Worm (Caenorhabditis elegans) whole organism, mixed stage, embryonic: ENCODE measurements around the gene R05A10.8.

Experiments used
- ceh-83 ChIP-seq: fragments of 200-800 bp; sonication (Bioruptor generic); optimal IDR thresholded peaks from 2 replicates; lab custom pipeline; 2018; ENCODE audit warnings: mild to moderate bottlenecking, missing genetic modification characterization, missing compliant biosample characterization
- ces-1 ChIP-seq: fragments of 150-350 bp; optimal IDR thresholded peaks from 2 replicates; lab custom pipeline; 2014; ENCODE audit warnings: missing biosample characterization, missing genetic modification reagents, missing genetic modification characterization
- cnd-1 ChIP-seq: fragments of 200-800 bp; sonication (Bioruptor generic); optimal IDR thresholded peaks from 2 replicates; lab custom pipeline; 2018; ENCODE audit warnings: mild to moderate bottlenecking, missing genetic modification characterization, missing compliant biosample characterization
- drap-1 ChIP-seq: fragments of 200-800 bp; sonication (Bioruptor generic); optimal IDR thresholded peaks from 3 replicates; lab custom pipeline; 2018; ENCODE audit warnings: mild to moderate bottlenecking, missing genetic modification characterization, missing compliant biosample characterization
- elt-1 ChIP-seq: sonication (generic microtip); optimal IDR thresholded peaks from 2 replicates; lab custom pipeline; 2017; ENCODE audit warnings: missing genetic modification characterization, mild to moderate bottlenecking, missing compliant biosample characterization, antibody characterized with exemption, moderate library complexity, borderline replicate concordance; ENCODE audit not compliant: insufficient read depth
- flh-1 ChIP-seq: fragments of 200-800 bp; sonication (Bioruptor generic); optimal IDR thresholded peaks from 2 replicates; lab custom pipeline; 2018; ENCODE audit warnings: mild to moderate bottlenecking, missing genetic modification characterization, moderate library complexity, missing compliant biosample characterization
- ham-2 ChIP-seq: fragments of 200-800 bp; sonication (Bioruptor generic); optimal IDR thresholded peaks from 2 replicates; lab custom pipeline; 2018; ENCODE audit warnings: mild to moderate bottlenecking, missing genetic modification characterization, missing compliant biosample characterization
- hlh-1 ChIP-seq: fragments of 150-350 bp; optimal IDR thresholded peaks from 2 replicates; lab custom pipeline; 2014; ENCODE audit warnings: missing biosample characterization, missing genetic modification reagents, missing genetic modification characterization
- lin-13 ChIP-seq: fragments of 150-350 bp; optimal IDR thresholded peaks from 2 replicates; lab custom pipeline; 2014; ENCODE audit warnings: missing biosample characterization, missing genetic modification characterization
- lin-32 ChIP-seq: fragments of 200-800 bp; sonication (Bioruptor generic); optimal IDR thresholded peaks from 2 replicates; lab custom pipeline; 2018; ENCODE audit warnings: mild to moderate bottlenecking, missing genetic modification characterization, missing compliant biosample characterization
- lsy-2 ChIP-seq: fragments of 150-350 bp; optimal IDR thresholded peaks from 2 replicates; lab custom pipeline; 2014; ENCODE audit warnings: missing biosample characterization, missing genetic modification characterization
- mab-5 ChIP-seq: fragments of 150-350 bp; optimal IDR thresholded peaks from 2 replicates; lab custom pipeline; 2014; ENCODE audit warnings: missing biosample characterization, missing genetic modification characterization
- mep-1 ChIP-seq: fragments of 150-350 bp; optimal IDR thresholded peaks from 2 replicates; lab custom pipeline; 2017; ENCODE audit warnings: missing biosample characterization, missing genetic modification reagents, missing genetic modification characterization, inconsistent platforms
- mls-2 ChIP-seq: sonication (generic microtip); optimal IDR thresholded peaks from 2 replicates; lab custom pipeline; 2016; ENCODE audit warnings: mild to moderate bottlenecking, missing genetic modification characterization, moderate library complexity, missing compliant biosample characterization
- nhr-12 ChIP-seq: fragments of 150-350 bp; optimal IDR thresholded peaks from 2 replicates; lab custom pipeline; 2014; ENCODE audit warnings: missing biosample characterization, missing genetic modification characterization
- nhr-2 ChIP-seq: fragments of 150-350 bp; optimal IDR thresholded peaks from 2 replicates; lab custom pipeline; 2014; ENCODE audit warnings: missing biosample characterization, missing genetic modification characterization
- nhr-237 ChIP-seq: fragments of 150-350 bp; optimal IDR thresholded peaks from 2 replicates; lab custom pipeline; 2014; ENCODE audit warnings: missing biosample characterization, missing genetic modification characterization
- nhr-28 ChIP-seq: fragments of 150-350 bp; optimal IDR thresholded peaks from 2 replicates; lab custom pipeline; 2014; ENCODE audit warnings: missing biosample characterization, missing genetic modification characterization
- nhr-76 ChIP-seq: sonication (generic microtip); optimal IDR thresholded peaks from 2 replicates; lab custom pipeline; 2017; ENCODE audit warnings: missing biosample characterization, missing genetic modification characterization
- pha-4 ChIP-seq: fragments of 150-350 bp; optimal IDR thresholded peaks from 2 replicates; lab custom pipeline; 2018; ENCODE audit warnings: missing biosample characterization, missing genetic modification reagents, missing genetic modification characterization
- snpc-4 ChIP-seq: fragments of 150-350 bp; optimal IDR thresholded peaks from 2 replicates; lab custom pipeline; 2014; ENCODE audit warnings: missing biosample characterization, missing genetic modification characterization
- sptf-1 ChIP-seq: sonication (generic microtip); optimal IDR thresholded peaks from 2 replicates; lab custom pipeline; 2017; ENCODE audit warnings: mild to moderate bottlenecking, missing genetic modification characterization, moderate library complexity, missing compliant biosample characterization
- tbx-8 ChIP-seq: fragments of 200-800 bp; sonication (Bioruptor generic); optimal IDR thresholded peaks from 2 replicates; lab custom pipeline; 2018; ENCODE audit warnings: mild to moderate bottlenecking, missing genetic modification characterization, moderate library complexity, missing compliant biosample characterization
- unc-120 ChIP-seq: sonication (generic microtip); optimal IDR thresholded peaks from 2 replicates; lab custom pipeline; 2017; ENCODE audit warnings: missing genetic modification characterization, missing compliant biosample characterization; ENCODE audit not compliant: poor library complexity, severe bottlenecking
- unc-39 ChIP-seq: fragments of 150-350 bp; optimal IDR thresholded peaks from 2 replicates; lab custom pipeline; 2014; ENCODE audit warnings: missing biosample characterization, missing genetic modification characterization
- unc-62 ChIP-seq: fragments of 150-350 bp; optimal IDR thresholded peaks from 2 replicates; lab custom pipeline; 2014; ENCODE audit warnings: missing biosample characterization, missing genetic modification reagents, missing genetic modification characterization
- zip-8 ChIP-seq: fragments of 150-350 bp; optimal IDR thresholded peaks from 2 replicates; lab custom pipeline; 2014; ENCODE audit warnings: missing biosample characterization, missing genetic modification characterization
- ztf-11 ChIP-seq: fragments of 150-350 bp; optimal IDR thresholded peaks from 2 replicates; lab custom pipeline; 2014; ENCODE audit warnings: missing biosample characterization, missing genetic modification characterization

Gene R05A10.8

ce11 chrIV:14145594-14145993 is 12.4 kb downstream of the R05A10.8 start, which contains the start of gene oac-37:
Gene oac-37 (plus strand): TSS chrIV:14145894.
- TF ChIP-seq ztf-11 (no peak), lin-13 (no peak)

- no peak for TF ChIP-seq nhr-76 (tag; lab: Kevin White, UChicago)
- TF ChIP-seq nhr-28: no peak
- no peak for TF ChIP-seq pha-4 (tag; lab: Kevin White, UChicago)
- TF ChIP-seq ces-1: no peak
- TF ChIP-seq ztf-11: no peak
- TF ChIP-seq sptf-1: no peak
- TF ChIP-seq tbx-8: no peak
- no peak for TF ChIP-seq hlh-1 (tag; lab: Kevin White, UChicago)
- no peak for TF ChIP-seq unc-120 (tag; lab: Kevin White, UChicago)
- TF ChIP-seq, all 35 proteins: peak for 0
Observed at ce11 chrIV:14143042-14143441, 14.9 kb downstream of the R05A10.8 start.

ce11 chrIV:14137063-14137462 is 20.9 kb downstream of the R05A10.8 start, which contains the start of gene srz-31:
Gene srz-31 (plus strand): TSS chrIV:14137363.
- no peak for TF ChIP-seq elt-1 (tag; lab: Kevin White, UChicago)
- TF ChIP-seq unc-39 (tag; lab: Kevin White, UChicago): no peak
- TF ChIP-seq hlh-1 (tag; lab: Kevin White, UChicago): no peak
- no peak for TF ChIP-seq pha-4 (tag; lab: Kevin White, UChicago)
- no peak for TF ChIP-seq drap-1 (GFP tag; lab: Kevin White, UChicago)
- TF ChIP-seq ztf-11: no peak
- TF ChIP-seq unc-62: no peak
- TF ChIP-seq nhr-28: no peak
- no peak for TF ChIP-seq nhr-76 (tag; lab: Kevin White, UChicago)
- TF ChIP-seq mep-1 (tag; lab: Kevin White, UChicago): no peak
- no peak for TF ChIP-seq ces-1
- TF ChIP-seq sptf-1: no peak
- no peak for TF ChIP-seq lsy-2 (tag; lab: Kevin White, UChicago)
- no peak for TF ChIP-seq lin-13
- no peak for TF ChIP-seq nhr-2 (tag; lab: Kevin White, UChicago)
- TF ChIP-seq nhr-12: no peak
- TF ChIP-seq cnd-1 (tag; lab: Kevin White, UChicago): no peak
- TF ChIP-seq zip-8 (tag; lab: Kevin White, UChicago): no peak

ce11 chrIV:14133400-14133799 is 24.6 kb downstream of the R05A10.8 start:
- TF ChIP-seq snpc-4 (tag; lab: Kevin White, UChicago) (no peak), nhr-237 (no peak), lin-32 (GFP tag; lab: Kevin White, UChicago) (no peak), ceh-83 (GFP tag; lab: Kevin White, UChicago) (no peak), flh-1 (GFP tag; lab: Kevin White, UChicago) (no peak), sptf-1 (no peak)

- TF ChIP-seq mep-1 (tag; lab: Kevin White, UChicago) (no peak), ham-2 (GFP tag; lab: Kevin White, UChicago) (no peak), nhr-237 (no peak), zip-8 (tag; lab: Kevin White, UChicago) (no peak), drap-1 (GFP tag; lab: Kevin White, UChicago) (no peak), pha-4 (tag; lab: Kevin White, UChicago) (no peak), flh-1 (GFP tag; lab: Kevin White, UChicago) (no peak), mab-5 (tag; lab: Kevin White, UChicago) (no peak), mls-2 (no peak), nhr-28 (no peak)
Observed at ce11 chrIV:14131770-14132169, 26.2 kb downstream of the R05A10.8 start, which contains the start of gene srz-59. Gene srz-59 (plus strand): TSS chrIV:14132070.

ce11 chrIV:14129091-14129490 is 28.9 kb downstream of the R05A10.8 start, which contains the start of gene srz-42:
Gene srz-42 (plus strand): TSS chrIV:14129391.
- TF ChIP-seq lsy-2 (tag; lab: Kevin White, UChicago) (no peak), ces-1 (no peak), nhr-12 (no peak), snpc-4 (tag; lab: Kevin White, UChicago) (no peak)
